Fruit fly (Drosophila melanogaster): ENCODE results near the gene Set1.
A peak's percentile ranks its signal among the peaks of the same experiment; 100 is the strongest.

The Set1 gene

dm6 chr3L:25107294-25107693, at the start of gene Set1:
Gene Set1, plus strand, starts transcription at chr3L:25107594.
- no peak for TF ChIP-seq sage (GFP tag; optimal IDR thresholded peaks at IDR 0.05)

dm6 chr3L:25107768-25108167, 374 bp downstream of the Set1 start:
- TF ChIP-seq N (GFP tag; optimal IDR thresholded peaks at IDR 0.05) (peak; percentile 22), foxo (GFP tag; optimal IDR thresholded peaks at IDR 0.05) (no peak), fru (GFP tag; optimal IDR thresholded peaks at IDR 0.05) (no peak), usp (GFP tag; optimal IDR thresholded peaks at IDR 0.05) (no peak), lola (GFP tag; optimal IDR thresholded peaks at IDR 0.05) (no peak), HLH106 (tag; optimal IDR thresholded peaks at IDR 0.05) (no peak)

dm6 chr3L:25108721-25109120, 1.3 kb downstream of the Set1 start:
- no peak for TF ChIP-seq HLH106 (tag; optimal IDR thresholded peaks at IDR 0.05)
- TF ChIP-seq Vsx2 (GFP tag; optimal IDR thresholded peaks at IDR 0.05; ENCODE audit: partially characterized antibody) = peak; percentile 2
- peak; percentile 76 for TF ChIP-seq N (GFP tag; optimal IDR thresholded peaks at IDR 0.05)
- peak; percentile 25 for TF ChIP-seq Hr78 (GFP tag; optimal IDR thresholded peaks at IDR 0.05)

dm6 chr3L:25115899-25116298, 8.5 kb downstream of the Set1 start, which contains the start of gene MED21:
Gene MED21, minus strand, starts transcription at chr3L:25115946.
- TF ChIP-seq Vsx2 (GFP tag; optimal IDR thresholded peaks at IDR 0.05; ENCODE audit: partially characterized antibody) (peak; percentile 13), Dif (GFP tag; optimal IDR thresholded peaks at IDR 0.05; ENCODE audit: partially characterized antibody) (no peak), Hnf4 (GFP tag; optimal IDR thresholded peaks at IDR 0.05) (no peak), sv (GFP tag; optimal IDR thresholded peaks at IDR 0.05) (no peak), CrebA (GFP tag; optimal IDR thresholded peaks at IDR 0.05; ENCODE audit: borderline replicate concordance) (no peak), OdsH (GFP tag; optimal IDR thresholded peaks at IDR 0.05) (no peak), N (GFP tag; optimal IDR thresholded peaks at IDR 0.05) (peak; percentile 83), dl (GFP tag; optimal IDR thresholded peaks at IDR 0.05; ENCODE audit: insufficient read depth in 1 of 2, partially characterized antibody in 2 of 2) (no peak), CG32264 (GFP tag; optimal IDR thresholded peaks at IDR 0.05) (no peak), woc (GFP tag; optimal IDR thresholded peaks at IDR 0.05) (peak; percentile 79), Abd-B (GFP tag; optimal IDR thresholded peaks at IDR 0.05) (no peak), dmrt93B (GFP tag; optimal IDR thresholded peaks at IDR 0.05) (peak; percentile 23), Myc (optimal IDR thresholded peaks at IDR 0.05) (peak; percentile 38), Hr78 (GFP tag; optimal IDR thresholded peaks at IDR 0.05) (peak; percentile 77), lola (GFP tag; optimal IDR thresholded peaks at IDR 0.05) (peak; percentile 97), ey (GFP tag; optimal IDR thresholded peaks at IDR 0.05) (no peak)

- no peak for TF ChIP-seq tai (GFP tag; optimal IDR thresholded peaks at IDR 0.05)
- TF ChIP-seq woc (GFP tag; optimal IDR thresholded peaks at IDR 0.05) = peak; percentile 55
- TF ChIP-seq dsf (GFP tag; optimal IDR thresholded peaks at IDR 0.05; ENCODE audit: borderline replicate concordance) = no peak
- TF ChIP-seq jim (GFP tag; optimal IDR thresholded peaks at IDR 0.05) = no peak
- no peak for TF ChIP-seq Abd-B (GFP tag; optimal IDR thresholded peaks at IDR 0.05)
- TF ChIP-seq Myc (optimal IDR thresholded peaks at IDR 0.05) = no peak
- TF ChIP-seq pan (optimal IDR thresholded peaks at IDR 0.05) = no peak
- no peak for TF ChIP-seq Vsx2 (GFP tag; optimal IDR thresholded peaks at IDR 0.05; ENCODE audit: partially characterized antibody)
- no peak for TF ChIP-seq dl (GFP tag; optimal IDR thresholded peaks at IDR 0.05; ENCODE audit: insufficient read depth in 1 of 2, partially characterized antibody in 2 of 2)
- TF ChIP-seq Hr78 (GFP tag; optimal IDR thresholded peaks at IDR 0.05) = peak; percentile 50
- no peak for TF ChIP-seq Dfd (GFP tag; optimal IDR thresholded peaks at IDR 0.05)
- peak; percentile 74 for TF ChIP-seq N (GFP tag; optimal IDR thresholded peaks at IDR 0.05)
- TF ChIP-seq dmrt93B (GFP tag; optimal IDR thresholded peaks at IDR 0.05) = peak; percentile 13
- no peak for TF ChIP-seq HLH106 (tag; optimal IDR thresholded peaks at IDR 0.05)
- no peak for TF ChIP-seq Jra (GFP tag; optimal IDR thresholded peaks at IDR 0.05)
- TF ChIP-seq br (GFP tag; optimal IDR thresholded peaks at IDR 0.05) = no peak
Measured at dm6 chr3L:25120499-25121101, 13.2 kb downstream of the Set1 start, which contains the start of gene UQCR-11. Gene UQCR-11, plus strand, starts transcription at chr3L:25120709.

dm6 chr3L:25121183-25121860, 13.9 kb downstream of the Set1 start:
- TF ChIP-seq Hr78 (GFP tag; optimal IDR thresholded peaks at IDR 0.05) (no peak), Mio (GFP tag; optimal IDR thresholded peaks at IDR 0.05) (no peak), Abd-B (GFP tag; optimal IDR thresholded peaks at IDR 0.05) (no peak), h (GFP tag; optimal IDR thresholded peaks at IDR 0.05) (no peak)

Data from whole organism, wandering third instar larva.